Worm (Caenorhabditis elegans) whole organism, early embryonic: Measurements from ENCODE around the gene ent-3.

Experiments
- B0310.2 ChIP-seq: sonication (generic microtip); optimal IDR thresholded peaks from 2 replicates; lab custom pipeline; 2016; ENCODE audit warnings: mild to moderate bottlenecking, missing genetic modification characterization, missing compliant biosample characterization
- ceh-13 ChIP-seq: fragments of 200-800 bp; sonication (Bioruptor generic); optimal IDR thresholded peaks from 2 replicates; lab custom pipeline; 2018; ENCODE audit warnings: mild to moderate bottlenecking, missing genetic modification characterization, missing compliant biosample characterization
- hmbx-1 ChIP-seq: sonication (generic microtip); optimal IDR thresholded peaks from 2 replicates; lab custom pipeline; 2016; ENCODE audit warnings: mild to moderate bottlenecking, missing genetic modification characterization, missing compliant biosample characterization

Gene ent-3

DNA sequence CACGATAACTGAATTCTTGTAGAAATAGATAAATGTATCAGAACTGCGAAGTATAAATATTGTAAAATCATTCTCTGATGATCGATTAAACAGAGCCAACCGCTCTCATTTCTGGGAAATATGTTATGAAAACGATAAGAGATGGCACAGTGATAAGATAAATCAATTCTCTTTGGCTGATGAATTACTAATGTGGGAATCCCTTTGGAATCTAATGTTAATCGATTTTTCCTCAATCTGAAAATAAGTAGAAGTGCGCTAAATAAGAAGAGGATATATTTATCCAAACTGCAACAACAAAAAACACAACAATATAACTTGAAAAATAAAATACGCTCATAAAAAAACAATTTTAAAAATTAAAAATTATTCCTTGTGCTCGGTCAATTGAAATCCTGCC, 53.0 kb downstream of the ent-3 start, which contains the start of gene cest-2.3:
Gene cest-2.3 (minus strand): TSS at position 101 of the 400 bp plus-strand sequence.
- no peak for TF ChIP-seq ceh-13 (GFP tag; lab: Kevin White, UChicago)
- TF ChIP-seq hmbx-1 (tag; lab: Kevin White, UChicago): no peak
- no peak for TF ChIP-seq B0310.2 (tag; lab: Kevin White, UChicago)
